Worm (Caenorhabditis elegans) whole organism, young adult: ENCODE results near the gene C46C11.4.

Experiments used
- B0019.2 ChIP-seq: fragments of 200-800 bp; sonication (Bioruptor generic); conservative IDR thresholded peaks from 2 replicates; pipeline ENCODE4 v1.3.6; 2022; ENCODE audit warnings: missing genetic modification reagents, missing genetic modification characterization, missing compliant biosample characterization
- B0261.1 ChIP-seq: sonication (generic microtip); optimal IDR thresholded peaks from 2 replicates; lab custom pipeline; 2016; ENCODE audit warnings: mild to moderate bottlenecking, missing genetic modification characterization, moderate library complexity, missing compliant biosample characterization
- B0336.3 ChIP-seq: fragments of 200-800 bp; sonication (Bioruptor generic); IDR thresholded peaks from 2 replicates; pipeline ENCODE4 v1.3.6; 2022; ENCODE audit warnings: missing genetic modification characterization, missing compliant biosample characterization
- D2030.7 ChIP-seq: fragments of 200-800 bp; sonication (Bioruptor generic); IDR thresholded peaks from 2 replicates; pipeline ENCODE4 v1.3.6; 2022; ENCODE audit warnings: missing genetic modification reagents, missing genetic modification characterization, missing compliant biosample characterization
- F22D6.2 ChIP-seq: sonication (generic microtip); optimal IDR thresholded peaks from 2 replicates; lab custom pipeline; 2016; ENCODE audit warnings: mild to moderate bottlenecking, missing genetic modification characterization, missing compliant biosample characterization
- F33H1.4 ChIP-seq: fragments of 200-800 bp; sonication (Bioruptor generic); IDR thresholded peaks from 2 replicates; pipeline ENCODE4 v1.3.6; 2022; ENCODE audit warnings: missing genetic modification reagents, missing genetic modification characterization, missing compliant biosample characterization
- F37B4.10 ChIP-seq: fragments of 200-800 bp; sonication (Bioruptor generic); IDR thresholded peaks from 2 replicates; pipeline ENCODE4 v1.3.6; 2022; ENCODE audit warnings: missing genetic modification characterization, missing compliant biosample characterization
- F49E8.2 ChIP-seq: sonication (generic microtip); optimal IDR thresholded peaks from 3 replicates; lab custom pipeline; 2017; ENCODE audit warnings: missing genetic modification characterization, mild to moderate bottlenecking, missing compliant biosample characterization, antibody characterized with exemption, moderate library complexity; ENCODE audit not compliant: insufficient read depth
- F57A8.1 ChIP-seq: fragments of 200-800 bp; sonication (Bioruptor generic); optimal IDR thresholded peaks from 2 replicates; lab custom pipeline; 2018; ENCODE audit warnings: mild to moderate bottlenecking, missing genetic modification characterization, moderate library complexity, missing compliant biosample characterization
- K11D2.4 ChIP-seq: fragments of 200-800 bp; sonication (Bioruptor generic); IDR thresholded peaks from 2 replicates; pipeline ENCODE4 v1.3.6; 2022; ENCODE audit warnings: missing genetic modification reagents, missing genetic modification characterization, missing compliant biosample characterization
- K12H6.12 ChIP-seq: fragments of 200-800 bp; sonication (Bioruptor generic); optimal IDR thresholded peaks from 2 replicates; lab custom pipeline; 2018; ENCODE audit warnings: mild to moderate bottlenecking, missing genetic modification characterization, missing compliant biosample characterization
- T07F8.4 ChIP-seq: sonication (generic microtip); optimal IDR thresholded peaks from 2 replicates; lab custom pipeline; 2016; ENCODE audit warnings: mild to moderate bottlenecking, missing genetic modification characterization, moderate library complexity, missing compliant biosample characterization
- Y79H2A.3 ChIP-seq: fragments of 200-800 bp; sonication (Bioruptor generic); conservative IDR thresholded peaks from 2 replicates; pipeline ENCODE4 v1.3.6; 2022; ENCODE audit warnings: missing genetic modification reagents, missing genetic modification characterization, missing compliant biosample characterization
- attf-6 ChIP-seq: fragments of 200-800 bp; sonication (Bioruptor generic); IDR thresholded peaks from 2 replicates; pipeline ENCODE4 v1.3.6; 2022; ENCODE audit warnings: missing genetic modification reagents, missing genetic modification characterization, missing compliant biosample characterization
- ccch-3 ChIP-seq: fragments of 200-800 bp; sonication (Bioruptor generic); optimal IDR thresholded peaks from 2 replicates; lab custom pipeline; 2018; ENCODE audit warnings: mild to moderate bottlenecking, missing genetic modification characterization, missing compliant biosample characterization
- cebp-2 ChIP-seq: fragments of 200-800 bp; sonication (Bioruptor generic); IDR thresholded peaks from 2 replicates; pipeline ENCODE4 v1.3.6; 2022; ENCODE audit warnings: missing genetic modification characterization, missing compliant biosample characterization
- ceh-100 ChIP-seq: fragments of 200-800 bp; sonication (Bioruptor generic); IDR thresholded peaks from 2 replicates; pipeline ENCODE4 v1.3.6; 2022; ENCODE audit warnings: missing genetic modification reagents, missing genetic modification characterization, missing compliant biosample characterization
- ceh-58 ChIP-seq: fragments of 200-800 bp; sonication (Bioruptor generic); IDR thresholded peaks from 2 replicates; pipeline ENCODE4 v1.3.6; 2022; ENCODE audit warnings: missing genetic modification characterization, missing compliant biosample characterization
- chd-7 ChIP-seq: sonication (generic microtip); optimal IDR thresholded peaks from 2 replicates; lab custom pipeline; 2016; ENCODE audit warnings: mild to moderate bottlenecking, missing genetic modification characterization, moderate library complexity, missing compliant biosample characterization
- die-1 ChIP-seq: sonication (generic microtip); optimal IDR thresholded peaks from 2 replicates; lab custom pipeline; 2016; ENCODE audit warnings: missing genotype, mild to moderate bottlenecking, missing genetic modification characterization, missing compliant biosample characterization
- dpl-1 ChIP-seq: fragments of 150-350 bp; optimal IDR thresholded peaks from 2 replicates; lab custom pipeline; 2014; ENCODE audit warnings: missing biosample characterization, missing genetic modification reagents, missing genetic modification characterization
- efl-1 ChIP-seq: fragments of 150-350 bp; optimal IDR thresholded peaks from 2 replicates; lab custom pipeline; 2014; ENCODE audit warnings: missing biosample characterization, missing genetic modification reagents, missing genetic modification characterization
- egrh-3 ChIP-seq: fragments of 200-800 bp; sonication (Bioruptor generic); IDR thresholded peaks from 2 replicates; pipeline ENCODE4 v1.3.6; 2022; ENCODE audit warnings: missing genetic modification reagents, missing genetic modification characterization, missing compliant biosample characterization
- ekl-4 ChIP-seq: fragments of 200-800 bp; sonication (Bioruptor generic); IDR thresholded peaks from 2 replicates; pipeline ENCODE4 v1.3.6; 2022; ENCODE audit warnings: missing genetic modification reagents, missing genetic modification characterization, missing compliant biosample characterization
- gei-17 ChIP-seq: fragments of 200-800 bp; sonication (Bioruptor generic); optimal IDR thresholded peaks from 2 replicates; lab custom pipeline; 2018; ENCODE audit warnings: mild to moderate bottlenecking, missing genetic modification characterization, missing compliant biosample characterization
- hsf-1 ChIP-seq: fragments of 200-800 bp; sonication (Bioruptor generic); IDR thresholded peaks from 2 replicates; pipeline ENCODE4 v1.3.6; 2022; ENCODE audit warnings: missing genetic modification reagents, missing genetic modification characterization, missing compliant biosample characterization
- let-526 ChIP-seq: fragments of 200-800 bp; sonication (Bioruptor generic); IDR thresholded peaks from 2 replicates; pipeline ENCODE4 v1.3.6; 2022; ENCODE audit warnings: missing genetic modification reagents, missing genetic modification characterization, missing compliant biosample characterization
- lsl-1 ChIP-seq: fragments of 200-800 bp; sonication (Bioruptor generic); optimal IDR thresholded peaks from 2 replicates; lab custom pipeline; 2018; ENCODE audit warnings: mild to moderate bottlenecking, missing genetic modification characterization, moderate library complexity, missing compliant biosample characterization
- mes-4 ChIP-seq: sonication (generic microtip); optimal IDR thresholded peaks from 2 replicates; lab custom pipeline; 2016; ENCODE audit warnings: missing genotype, missing genetic modification characterization, missing compliant biosample characterization
- mxl-1 ChIP-seq: sonication (generic microtip); optimal IDR thresholded peaks from 2 replicates; lab custom pipeline; 2016; ENCODE audit warnings: missing genetic modification characterization, missing compliant biosample characterization
- nhr-179 ChIP-seq: sonication (generic microtip); optimal IDR thresholded peaks from 2 replicates; lab custom pipeline; 2016; ENCODE audit warnings: mild to moderate bottlenecking, missing genetic modification characterization, missing compliant biosample characterization
- pha-4 ChIP-seq: fragments of 150-350 bp; sonication (generic microtip); optimal IDR thresholded peaks from 2 replicates; lab custom pipeline; 2014; ENCODE audit warnings: missing biosample characterization, missing genetic modification reagents, missing genetic modification characterization
- snpc-1.3 ChIP-seq: sonication (generic microtip); optimal IDR thresholded peaks from 2 replicates; lab custom pipeline; 2017; ENCODE audit warnings: missing genetic modification characterization, mild to moderate bottlenecking, missing compliant biosample characterization, antibody characterized with exemption, moderate library complexity, missing genotype, missing genetic modification reagents; ENCODE audit not compliant: insufficient read depth
- tbp1 ChIP-seq: fragments of 200-800 bp; sonication (Bioruptor generic); optimal IDR thresholded peaks from 2 replicates; lab custom pipeline; 2018; ENCODE audit warnings: mild to moderate bottlenecking, missing genetic modification characterization, missing compliant biosample characterization
- tlf-1 ChIP-seq: fragments of 200-800 bp; sonication (Bioruptor generic); optimal IDR thresholded peaks from 2 replicates; lab custom pipeline; 2018; ENCODE audit warnings: mild to moderate bottlenecking, missing genetic modification characterization, missing compliant biosample characterization
- unc-62 ChIP-seq: fragments of 150-350 bp; optimal IDR thresholded peaks from 2 replicates; lab custom pipeline; 2014; ENCODE audit warnings: missing biosample characterization, missing genetic modification reagents, missing genetic modification characterization
- zfh-2 ChIP-seq: fragments of 200-800 bp; sonication (Bioruptor generic); conservative IDR thresholded peaks from 2 replicates; pipeline ENCODE4 v1.3.6; 2022; ENCODE audit warnings: missing genetic modification reagents, missing genetic modification characterization, missing compliant biosample characterization
- zim-3 ChIP-seq: sonication (generic microtip); optimal IDR thresholded peaks from 2 replicates; lab custom pipeline; 2017; ENCODE audit warnings: mild to moderate bottlenecking, missing genetic modification characterization, moderate library complexity, missing compliant biosample characterization
- ztf-18 ChIP-seq: sonication (generic microtip); optimal IDR thresholded peaks from 2 replicates; lab custom pipeline; 2016; ENCODE audit warnings: missing genotype, mild to moderate bottlenecking, missing genetic modification characterization, missing compliant biosample characterization
- ztf-25 ChIP-seq: fragments of 200-800 bp; sonication (Bioruptor generic); IDR thresholded peaks from 2 replicates; pipeline ENCODE4 v1.3.6; 2022; ENCODE audit warnings: missing genetic modification reagents, missing genetic modification characterization, missing compliant biosample characterization
- ztf-26 ChIP-seq: sonication (generic microtip); optimal IDR thresholded peaks from 2 replicates; lab custom pipeline; 2017; ENCODE audit warnings: missing genetic modification characterization, missing compliant biosample characterization

Gene C46C11.4

DNA sequence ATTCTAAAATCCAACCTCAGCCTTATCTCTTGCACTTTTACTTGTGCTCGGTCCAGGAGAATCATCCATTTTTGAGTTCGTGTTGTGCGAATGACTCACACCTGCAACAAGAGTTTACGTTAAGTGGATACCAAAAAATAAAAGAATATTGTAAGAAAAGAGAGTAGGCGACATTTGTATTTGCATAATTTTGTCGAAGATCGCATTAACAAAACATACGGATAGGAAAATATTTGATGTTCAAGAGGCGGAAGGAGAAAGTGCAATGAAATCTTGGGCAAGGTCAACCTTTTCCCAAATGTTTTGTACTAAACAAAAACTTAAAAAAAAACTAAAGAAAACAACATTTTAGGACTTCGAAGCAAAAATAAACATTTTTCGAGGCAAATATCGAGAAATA, 41.2 kb downstream of the C46C11.4 start, which contains the start of gene spat-3:
spat-3 (minus strand) TSS at position 101 of the 400 bp plus-strand sequence.
- TF ChIP-seq mes-4 (tag; lab: Kevin White, UChicago): no peak
- no peak for TF ChIP-seq gei-17 (GFP tag; lab: Kevin White, UChicago)
- no peak for TF ChIP-seq F33H1.4 (GFP tag; lab: Robert Waterston, UW)
- TF ChIP-seq ekl-4 (GFP tag; lab: Robert Waterston, UW): no peak
- TF ChIP-seq T07F8.4 (tag; lab: Kevin White, UChicago): no peak
- TF ChIP-seq ccch-3 (GFP tag; lab: Kevin White, UChicago): no peak
- no peak for TF ChIP-seq B0019.2 (GFP tag; lab: Robert Waterston, UW)
- no peak for TF ChIP-seq dpl-1 (GFP tag; lab: Kevin White, UChicago)
- no peak for TF ChIP-seq F22D6.2 (tag; lab: Kevin White, UChicago)

ce11 chrX:4604185-4604584, 42.8 kb downstream of the C46C11.4 start:
- TF ChIP-seq F37B4.10 (GFP tag; lab: Robert Waterston, UW) (no peak), dpl-1 (GFP tag; lab: Kevin White, UChicago) (no peak), B0336.3 (GFP tag; lab: Robert Waterston, UW) (no peak), snpc-1.3 (tag; lab: Kevin White, UChicago) (no peak), D2030.7 (GFP tag; lab: Robert Waterston, UW) (no peak), Y79H2A.3 (GFP tag; lab: Robert Waterston, UW) (no peak), ztf-25 (GFP tag; lab: Robert Waterston, UW) (no peak), attf-6 (GFP tag; lab: Robert Waterston, UW) (no peak), chd-7 (tag; lab: Kevin White, UChicago) (no peak), lsl-1 (GFP tag; lab: Kevin White, UChicago) (no peak), K11D2.4 (GFP tag; lab: Robert Waterston, UW) (no peak), B0019.2 (GFP tag; lab: Robert Waterston, UW) (no peak), hsf-1 (no peak), pha-4 (tag; lab: Kevin White, UChicago) (no peak), F49E8.2 (tag; lab: Kevin White, UChicago) (no peak), let-526 (no peak), egrh-3 (GFP tag; lab: Robert Waterston, UW) (no peak), efl-1 (GFP tag; lab: Kevin White, UChicago) (no peak), B0261.1 (tag; lab: Kevin White, UChicago) (no peak), F22D6.2 (tag; lab: Kevin White, UChicago) (no peak)

- TF ChIP-seq zim-3 (tag; lab: Kevin White, UChicago) (no peak), tlf-1 (GFP tag; lab: Kevin White, UChicago) (no peak), ceh-100 (GFP tag; lab: Robert Waterston, UW) (no peak), ztf-18 (tag; lab: Kevin White, UChicago) (no peak), cebp-2 (no peak), nhr-179 (no peak), K12H6.12 (tag; lab: Kevin White, UChicago) (no peak), unc-62 (GFP tag; lab: Kevin White, UChicago) (no peak), tbp1 (GFP tag; lab: Kevin White, UChicago) (no peak), F49E8.2 (tag; lab: Kevin White, UChicago) (no peak), mxl-1 (tag; lab: Kevin White, UChicago) (no peak), ztf-26 (tag; lab: Kevin White, UChicago) (no peak), zfh-2 (GFP tag; lab: Robert Waterston, UW) (no peak), F57A8.1 (GFP tag; lab: Kevin White, UChicago) (no peak), die-1 (tag; lab: Kevin White, UChicago) (no peak), ceh-58 (GFP tag; lab: Robert Waterston, UW) (no peak)
Measured at ce11 chrX:4600987-4601386, 46.0 kb downstream of the C46C11.4 start.
